Fruit fly (Drosophila melanogaster) S2 (cell line): ENCODE results near the gene Tango10.

Source experiments
- CG8478 ChIP-seq: fragments of >200 bp; optimal IDR thresholded peaks from 2 replicates; lab custom pipeline; 2018
- CTCF ChIP-seq, 2 experiments: fragments of >200 bp; optimal IDR thresholded peaks; 2 replicates each; lab custom pipeline; 2018

DNA sequence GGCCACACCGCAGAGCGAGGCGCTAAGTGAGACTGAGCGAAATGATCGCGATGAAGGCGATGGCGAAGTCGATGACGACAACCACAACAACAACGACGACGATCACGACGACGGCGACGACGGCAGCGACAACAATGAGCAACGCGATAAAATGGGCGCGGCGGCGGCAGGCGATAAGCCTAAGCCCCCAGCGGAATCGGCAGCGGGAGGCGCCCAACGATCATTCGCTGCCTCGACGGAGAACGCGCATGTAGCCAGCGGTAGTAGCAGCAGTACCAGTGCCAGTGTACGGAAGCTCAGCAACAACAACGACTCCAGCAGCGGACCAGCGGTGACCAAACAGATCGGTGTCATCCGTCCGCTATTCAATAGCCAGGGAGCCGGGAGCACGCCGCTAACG is 36.6 kb upstream of the Tango10 start:
- TF ChIP-seq CTCF (optimal IDR thresholded peaks at IDR 0.05; lab: Kevin White, UChicago), result no peak
- TF ChIP-seq CG8478 (lab: Kevin White, UChicago), result no peak
